Worm (Caenorhabditis elegans) whole organism, L4 larva: ENCODE results near the gene C35A5.8.

Experiments
- ama-1 ChIP-seq: fragments of 150-350 bp; optimal IDR thresholded peaks from 2 replicates; lab custom pipeline; 2014; ENCODE audit warnings: inconsistent platforms, mixed read lengths
- ceh-62 ChIP-seq: sonication (generic microtip); optimal IDR thresholded peaks from 2 replicates; lab custom pipeline; 2017; ENCODE audit warnings: missing biosample characterization, missing genetic modification characterization
- fos-1 ChIP-seq: fragments of 150-350 bp; optimal IDR thresholded peaks from 2 replicates; lab custom pipeline; 2014; ENCODE audit warnings: missing biosample characterization, missing genetic modification characterization
- lin-39 ChIP-seq: fragments of 150-350 bp; optimal IDR thresholded peaks from 2 replicates; lab custom pipeline; 2014; ENCODE audit warnings: missing biosample characterization, missing genetic modification reagents, missing genetic modification characterization
- nhr-28 ChIP-seq: fragments of 150-350 bp; optimal IDR thresholded peaks from 2 replicates; lab custom pipeline; 2014; ENCODE audit warnings: missing biosample characterization, missing genetic modification characterization
- unc-39 ChIP-seq: sonication (generic microtip); optimal IDR thresholded peaks from 2 replicates; lab custom pipeline; 2017; ENCODE audit warnings: missing biosample characterization, missing genetic modification characterization

DNA sequence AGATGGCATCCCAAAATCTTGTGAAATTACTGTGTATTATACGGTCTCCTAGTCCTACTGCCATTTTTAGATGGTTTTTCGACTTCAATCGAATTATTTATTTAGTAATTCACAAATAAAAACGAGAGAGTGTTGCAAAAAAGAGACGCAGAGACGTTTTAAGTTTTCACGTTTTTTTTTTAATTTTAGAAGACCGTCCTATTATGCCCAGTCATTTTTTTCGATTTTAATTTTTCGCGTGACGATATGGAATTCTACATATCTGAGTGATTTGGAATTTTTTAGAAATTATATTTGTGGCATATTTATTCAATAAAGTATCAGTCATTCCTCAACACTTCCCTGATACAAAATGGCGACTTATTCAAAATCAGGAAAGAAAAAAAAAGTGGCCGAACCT lies 29.0 kb downstream of the C35A5.8 start, which contains the start of gene C35A5.4:
- TF ChIP-seq ceh-62 (tag; lab: Kevin White, UChicago): no peak
- no peak for TF ChIP-seq fos-1
- TF ChIP-seq nhr-28: no peak
- TF ChIP-seq lin-39 (tag; lab: Kevin White, UChicago): no peak
- no peak for TF ChIP-seq ama-1 (lab: Kevin White, UChicago)
- no peak for TF ChIP-seq unc-39 (tag; lab: Kevin White, UChicago)
